Worm (Caenorhabditis elegans) whole organism, L2 larva: Measurements from ENCODE around the gene klf-1.
A peak's percentile ranks its signal among the peaks of the same experiment; 100 is the strongest.

Source experiments
- C34F6.9 ChIP-seq: fragments of 150-350 bp; optimal IDR thresholded peaks from 2 replicates; lab custom pipeline; 2014; ENCODE audit warnings: missing biosample characterization, missing genetic modification characterization
- F13H6.1 ChIP-seq: sonication (generic microtip); optimal IDR thresholded peaks from 2 replicates; lab custom pipeline; 2016; ENCODE audit warnings: missing genetic modification characterization, missing compliant biosample characterization
- R02D3.7 ChIP-seq: fragments of 150-350 bp; optimal IDR thresholded peaks from 2 replicates; lab custom pipeline; 2014; ENCODE audit warnings: missing biosample characterization, missing genetic modification characterization
- Y55F3AM.14 ChIP-seq: fragments of 200-800 bp; sonication (Bioruptor generic); optimal IDR thresholded peaks from 2 replicates; lab custom pipeline; 2018; ENCODE audit warnings: mild to moderate bottlenecking, missing genetic modification characterization, missing compliant biosample characterization
- ZK546.5 ChIP-seq: sonication (generic microtip); optimal IDR thresholded peaks from 2 replicates; lab custom pipeline; 2017; ENCODE audit warnings: missing biosample characterization, missing genetic modification characterization
- alr-1 ChIP-seq: fragments of 150-350 bp; optimal IDR thresholded peaks from 2 replicates; lab custom pipeline; 2014; ENCODE audit warnings: missing biosample characterization, missing genetic modification characterization
- aly-2 ChIP-seq: fragments of 150-350 bp; optimal IDR thresholded peaks from 2 replicates; lab custom pipeline; 2014; ENCODE audit warnings: missing biosample characterization, missing genetic modification characterization
- ama-1 ChIP-seq: fragments of 150-350 bp; optimal IDR thresholded peaks from 2 replicates; lab custom pipeline; 2018; ENCODE audit warnings: inconsistent platforms
- blmp-1 ChIP-seq: sonication (generic microtip); optimal IDR thresholded peaks from 2 replicates; lab custom pipeline; 2017; ENCODE audit warnings: missing genetic modification characterization, mild to moderate bottlenecking, missing compliant biosample characterization, antibody characterized with exemption, moderate library complexity; ENCODE audit not compliant: insufficient read depth
- ceh-16 ChIP-seq: fragments of 150-350 bp; optimal IDR thresholded peaks from 2 replicates; lab custom pipeline; 2014; ENCODE audit warnings: missing biosample characterization, missing genetic modification characterization
- ceh-82 ChIP-seq: fragments of 150-350 bp; optimal IDR thresholded peaks from 2 replicates; lab custom pipeline; 2014; ENCODE audit warnings: missing biosample characterization, missing genetic modification characterization
- crh-2 ChIP-seq: sonication (generic microtip); optimal IDR thresholded peaks from 2 replicates; lab custom pipeline; 2017; ENCODE audit warnings: missing biosample characterization, missing genetic modification characterization
- dmd-4 ChIP-seq: sonication (generic microtip); optimal IDR thresholded peaks from 2 replicates; lab custom pipeline; 2017; ENCODE audit warnings: missing biosample characterization, missing genetic modification characterization
- egl-27 ChIP-seq: sonication (generic microtip); optimal IDR thresholded peaks from 3 replicates; lab custom pipeline; 2017; ENCODE audit warnings: missing biosample characterization, missing genetic modification reagents, missing genetic modification characterization
- elt-1 ChIP-seq: fragments of 150-350 bp; optimal IDR thresholded peaks from 2 replicates; lab custom pipeline; 2014; ENCODE audit warnings: missing biosample characterization, missing genetic modification characterization
- elt-3 ChIP-seq: sonication (generic microtip); optimal IDR thresholded peaks from 2 replicates; lab custom pipeline; 2017; ENCODE audit warnings: missing biosample characterization, missing genetic modification characterization
- fos-1 ChIP-seq: fragments of 150-350 bp; optimal IDR thresholded peaks from 2 replicates; lab custom pipeline; 2014; ENCODE audit warnings: missing biosample characterization, missing genetic modification characterization
- gmeb-1 ChIP-seq: fragments of 150-350 bp; optimal IDR thresholded peaks from 2 replicates; lab custom pipeline; 2014; ENCODE audit warnings: missing biosample characterization, missing genetic modification characterization
- lin-11 ChIP-seq: fragments of 150-350 bp; sonication (generic microtip); optimal IDR thresholded peaks from 2 replicates; lab custom pipeline; 2014; ENCODE audit warnings: missing biosample characterization, missing genetic modification characterization, inconsistent platforms, mixed read lengths
- lin-13 ChIP-seq: fragments of 150-350 bp; optimal IDR thresholded peaks from 2 replicates; lab custom pipeline; 2014; ENCODE audit warnings: missing biosample characterization, missing genetic modification reagents, missing genetic modification characterization
- lin-39 ChIP-seq: fragments of 150-350 bp; optimal IDR thresholded peaks from 2 replicates; lab custom pipeline; 2014; ENCODE audit warnings: missing biosample characterization, missing genetic modification reagents, missing genetic modification characterization
- lsy-2 ChIP-seq, 2 experiments: fragments of 150-350 bp in 1 of 2; sonication (generic microtip) in 1 of 2; optimal IDR thresholded peaks; 2 replicates each; lab custom pipeline; 2014 to 2017; ENCODE audit warnings: missing biosample characterization in 2 of 2, missing genetic modification characterization in 2 of 2
- mab-5 ChIP-seq: fragments of 150-350 bp; optimal IDR thresholded peaks from 2 replicates; lab custom pipeline; 2014; ENCODE audit warnings: missing biosample characterization, missing genetic modification characterization
- mbf-1 ChIP-seq: sonication (generic microtip); optimal IDR thresholded peaks from 2 replicates; lab custom pipeline; 2017; ENCODE audit warnings: missing biosample characterization, missing genetic modification characterization
- mdl-1 ChIP-seq, 2 experiments: fragments of 150-350 bp in 1 of 2; sonication (generic microtip) in 1 of 2; optimal IDR thresholded peaks; 2 replicates each; lab custom pipeline; 2017; ENCODE audit warnings: missing biosample characterization in 2 of 2, missing genetic modification characterization in 2 of 2
- nhr-10 ChIP-seq: sonication (generic microtip); optimal IDR thresholded peaks from 2 replicates; lab custom pipeline; 2017; ENCODE audit warnings: missing biosample characterization, missing genetic modification characterization
- nhr-11 ChIP-seq: fragments of 150-350 bp; optimal IDR thresholded peaks from 2 replicates; lab custom pipeline; 2014; ENCODE audit warnings: missing biosample characterization, missing genetic modification characterization
- nhr-12 ChIP-seq: fragments of 150-350 bp; optimal IDR thresholded peaks from 2 replicates; lab custom pipeline; 2014; ENCODE audit warnings: missing biosample characterization, missing genetic modification characterization
- nhr-129 ChIP-seq: fragments of 150-350 bp; optimal IDR thresholded peaks from 2 replicates; lab custom pipeline; 2014; ENCODE audit warnings: missing biosample characterization, missing genetic modification characterization
- nhr-21 ChIP-seq: fragments of 150-350 bp; optimal IDR thresholded peaks from 2 replicates; lab custom pipeline; 2014; ENCODE audit warnings: missing biosample characterization, missing genetic modification characterization
- nhr-23 ChIP-seq: fragments of 150-350 bp; optimal IDR thresholded peaks from 2 replicates; lab custom pipeline; 2014; ENCODE audit warnings: missing biosample characterization, missing genetic modification reagents, missing genetic modification characterization
- nhr-237 ChIP-seq: fragments of 150-350 bp; optimal IDR thresholded peaks from 2 replicates; lab custom pipeline; 2014; ENCODE audit warnings: missing biosample characterization, missing genetic modification characterization
- nhr-25 ChIP-seq: fragments of 150-350 bp; sonication (generic microtip); optimal IDR thresholded peaks from 3 replicates; lab custom pipeline; 2014; ENCODE audit warnings: missing biosample characterization, missing genetic modification characterization
- nhr-6 ChIP-seq: fragments of 150-350 bp; optimal IDR thresholded peaks from 2 replicates; lab custom pipeline; 2014; ENCODE audit warnings: missing biosample characterization, missing genetic modification characterization
- nhr-77 ChIP-seq: fragments of 150-350 bp; optimal IDR thresholded peaks from 2 replicates; lab custom pipeline; 2014; ENCODE audit warnings: missing biosample characterization, missing genetic modification characterization
- peb-1 ChIP-seq: fragments of 150-350 bp; optimal IDR thresholded peaks from 2 replicates; lab custom pipeline; 2014; ENCODE audit warnings: missing biosample characterization, missing genetic modification characterization
- sem-4 ChIP-seq: fragments of 150-350 bp; optimal IDR thresholded peaks from 2 replicates; lab custom pipeline; 2014; ENCODE audit warnings: missing biosample characterization, missing genetic modification reagents, missing genetic modification characterization
- skn-1 ChIP-seq: sonication (generic microtip); optimal IDR thresholded peaks from 2 replicates; lab custom pipeline; 2017; ENCODE audit warnings: missing biosample characterization, missing genetic modification characterization
- sma-3 ChIP-seq: sonication (generic microtip); optimal IDR thresholded peaks from 2 replicates; lab custom pipeline; 2016; ENCODE audit warnings: missing genetic modification reagents, missing genetic modification characterization, missing compliant biosample characterization
- sma-9 ChIP-seq, 2 experiments: fragments of 150-350 bp in 1 of 2; sonication (generic microtip) in 1 of 2; optimal IDR thresholded peaks; 2 replicates each; lab custom pipeline; 2014 to 2016; ENCODE audit warnings: missing genetic modification characterization in 2 of 2, mild to moderate bottlenecking in 1 of 2, missing biosample characterization in 1 of 2, missing compliant biosample characterization in 1 of 2, missing genetic modification reagents in 1 of 2, moderate library complexity in 1 of 2
- snpc-4 ChIP-seq: fragments of 150-350 bp; optimal IDR thresholded peaks from 2 replicates; lab custom pipeline; 2014; ENCODE audit warnings: missing biosample characterization, missing genetic modification characterization
- unc-39 ChIP-seq: fragments of 150-350 bp; optimal IDR thresholded peaks from 2 replicates; lab custom pipeline; 2014; ENCODE audit warnings: missing biosample characterization, missing genetic modification characterization
- unc-55 ChIP-seq: fragments of 150-350 bp; sonication (generic microtip); optimal IDR thresholded peaks from 3 replicates; lab custom pipeline; 2014; ENCODE audit warnings: missing biosample characterization, missing genetic modification reagents, missing genetic modification characterization
- unc-62 ChIP-seq: fragments of 150-350 bp; optimal IDR thresholded peaks from 2 replicates; lab custom pipeline; 2014; ENCODE audit warnings: missing biosample characterization, missing genetic modification reagents, missing genetic modification characterization
- zag-1 ChIP-seq: fragments of 150-350 bp; optimal IDR thresholded peaks from 2 replicates; lab custom pipeline; 2014; ENCODE audit warnings: missing biosample characterization, missing genetic modification characterization
- ztf-1 ChIP-seq: fragments of 200-800 bp; sonication (Bioruptor generic); conservative IDR thresholded peaks from 2 replicates; pipeline ENCODE4 v1.3.6; 2022; ENCODE audit warnings: missing genetic modification characterization, missing compliant biosample characterization
- ztf-11 ChIP-seq: sonication (generic microtip); optimal IDR thresholded peaks from 2 replicates; lab custom pipeline; 2017; ENCODE audit warnings: missing biosample characterization, missing genetic modification characterization
- ztf-4 ChIP-seq: fragments of 150-350 bp; optimal IDR thresholded peaks from 2 replicates; lab custom pipeline; 2014; ENCODE audit warnings: missing biosample characterization, missing genetic modification characterization

The klf-1 gene

DNA sequence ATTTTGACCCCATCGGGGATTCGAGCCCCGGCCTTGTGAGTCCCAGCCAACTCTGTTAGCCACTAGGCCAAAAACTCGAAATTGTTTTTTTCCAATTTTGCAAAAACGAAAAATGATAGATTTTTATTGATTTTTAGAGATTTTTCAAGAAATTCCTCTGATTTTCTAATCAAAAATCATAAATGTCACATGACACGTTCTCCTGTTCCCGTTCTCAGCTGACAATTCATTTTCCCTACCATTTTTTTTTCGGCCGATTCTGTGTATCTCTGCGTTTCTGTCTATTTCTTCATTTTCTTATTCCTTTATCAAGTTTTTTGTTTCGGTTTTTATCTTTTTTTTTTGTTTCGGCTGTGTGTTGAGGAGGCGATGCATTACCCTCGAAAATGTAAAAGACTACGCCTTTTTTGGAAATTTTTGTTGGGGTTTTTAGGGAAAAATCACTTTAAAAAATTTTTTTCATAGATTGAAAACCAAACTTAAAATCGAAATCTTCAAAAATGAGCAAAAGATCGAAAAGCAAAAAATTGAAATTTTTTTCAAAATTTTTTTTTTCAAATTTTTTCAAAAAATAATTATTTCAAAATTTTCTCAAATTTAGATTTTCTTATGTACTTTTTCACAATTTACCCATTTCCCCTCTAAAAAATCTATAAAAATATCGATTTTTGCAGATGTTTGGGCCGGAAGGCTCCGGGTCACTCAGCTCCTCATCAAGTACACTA, at the start of gene klf-1:
TSS of gene klf-1 (plus strand) at position 675 of the 725 bp plus-strand sequence.
- TF ChIP-seq nhr-25 (tag; lab: Kevin White, UChicago) (peak; percentile 59), F13H6.1 (tag; lab: Kevin White, UChicago) (peak; percentile 9), R02D3.7 (tag; lab: Kevin White, UChicago) (no peak), ztf-1 (GFP tag; lab: Robert Waterston, UW) (no peak), dmd-4 (tag; lab: Kevin White, UChicago) (no peak), lin-39 (tag; lab: Kevin White, UChicago) (no peak), elt-1 (tag; lab: Kevin White, UChicago) (no peak), nhr-237 (tag; lab: Kevin White, UChicago) (no peak), zag-1 (tag; lab: Kevin White, UChicago) (no peak), lsy-2 (tag; optimal IDR thresholded peaks at IDR 0.05; lab: Kevin White, UChicago) (peak in 1 of 2 experiments; percentile 18), unc-39 (tag; lab: Kevin White, UChicago) (no peak), nhr-12 (no peak), nhr-21 (tag; lab: Kevin White, UChicago) (peak; percentile 14), blmp-1 (peak; percentile 32), mbf-1 (tag; lab: Kevin White, UChicago) (no peak), nhr-6 (tag; lab: Kevin White, UChicago) (no peak), ceh-82 (tag; lab: Kevin White, UChicago) (no peak), elt-3 (tag; lab: Kevin White, UChicago) (no peak), gmeb-1 (peak; percentile 3), mab-5 (no peak), alr-1 (tag; lab: Kevin White, UChicago) (no peak), sem-4 (tag; lab: Kevin White, UChicago) (no peak), aly-2 (tag; lab: Kevin White, UChicago) (no peak), sma-9 (GFP tag; optimal IDR thresholded peaks at IDR 0.05; lab: Kevin White, UChicago) (peak; percentile 42), sma-9 (tag; optimal IDR thresholded peaks at IDR 0.05; lab: Kevin White, UChicago) (no peak), lin-13 (GFP tag; lab: Kevin White, UChicago) (no peak), peb-1 (tag; lab: Kevin White, UChicago) (no peak), ama-1 (lab: Kevin White, UChicago) (no peak), lin-11 (no peak), sma-3 (GFP tag; lab: Kevin White, UChicago) (peak; percentile 36), ZK546.5 (tag; lab: Kevin White, UChicago) (no peak), nhr-11 (tag; lab: Kevin White, UChicago) (no peak), nhr-10 (no peak), unc-55 (no peak), crh-2 (peak; percentile 61), ceh-16 (tag; lab: Kevin White, UChicago) (no peak), nhr-129 (tag; lab: Kevin White, UChicago) (no peak), Y55F3AM.14 (GFP tag; lab: Kevin White, UChicago) (no peak), egl-27 (tag; lab: Kevin White, UChicago) (no peak), skn-1 (no peak), mdl-1 (tag; optimal IDR thresholded peaks at IDR 0.05; lab: Kevin White, UChicago) (no peak), C34F6.9 (no peak), nhr-23 (tag; lab: Kevin White, UChicago) (no peak), fos-1 (tag; lab: Kevin White, UChicago) (peak; percentile 19), ztf-4 (tag; lab: Kevin White, UChicago) (no peak), unc-62 (GFP tag; lab: Kevin White, UChicago) (no peak), ztf-11 (tag; lab: Kevin White, UChicago) (no peak), snpc-4 (tag; lab: Kevin White, UChicago) (no peak), nhr-77 (tag; lab: Kevin White, UChicago) (no peak)
